Worm (Caenorhabditis elegans): ENCODE data around the gene F48G7.13.

DNA sequence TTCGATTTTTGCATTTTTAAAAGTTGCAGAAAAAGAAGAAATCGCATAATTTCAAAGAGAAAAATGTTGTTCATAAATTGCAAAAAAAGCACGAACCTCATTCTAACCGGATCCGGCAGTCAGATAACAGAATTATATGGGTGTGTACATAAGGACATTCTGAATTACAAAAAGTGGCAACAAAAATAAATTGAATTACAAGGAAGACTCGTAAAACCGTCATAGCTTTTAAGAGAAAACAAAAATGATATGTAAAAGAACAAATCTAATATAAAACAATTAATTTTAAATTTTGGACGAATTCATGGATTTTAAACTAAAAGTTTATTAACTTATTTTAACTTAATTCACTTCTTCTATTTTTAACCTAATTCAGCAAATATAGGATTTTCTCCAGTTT, 44.8 kb downstream of the F48G7.13 start, which contains the start of gene F31F4.17:
- no peak for TF ChIP-seq hlh-30 (tag; optimal IDR thresholded peaks at IDR 0.05; ENCODE audit: insufficient read depth)
- no peak for TF ChIP-seq eyg-1 (tag; optimal IDR thresholded peaks at IDR 0.05)
- TF ChIP-seq elt-4 (tag; optimal IDR thresholded peaks at IDR 0.05): no peak
- TF ChIP-seq ceh-48 (tag; optimal IDR thresholded peaks at IDR 0.05): no peak
- TF ChIP-seq ceh-18 (tag; optimal IDR thresholded peaks at IDR 0.05): no peak
- no peak for TF ChIP-seq syd-9 (tag; optimal IDR thresholded peaks at IDR 0.05)
- TF ChIP-seq nfya-1 (tag; optimal IDR thresholded peaks at IDR 0.05): no peak
- TF ChIP-seq nhr-232 (tag; optimal IDR thresholded peaks at IDR 0.05): no peak
- TF ChIP-seq odd-2 (tag; optimal IDR thresholded peaks at IDR 0.05): no peak
- no peak for TF ChIP-seq nhr-11 (tag; optimal IDR thresholded peaks at IDR 0.05)
- no peak for TF ChIP-seq ceh-24 (tag; optimal IDR thresholded peaks at IDR 0.05)
- TF ChIP-seq ceh-2 (tag; optimal IDR thresholded peaks at IDR 0.05): no peak
- no peak for TF ChIP-seq dve-1 (tag; optimal IDR thresholded peaks at IDR 0.05)
